Worm (Caenorhabditis elegans): ENCODE measurements around the gene W01C9.2.

Gene W01C9.2

ce11 chrII:8566039-8566438, 29.9 kb downstream of the W01C9.2 start, which contains the start of gene stc-1 (continued):
- TF ChIP-seq pqm-1 (tag; optimal IDR thresholded peaks at IDR 0.05): peak; percentile 20
- TF ChIP-seq lsy-2 (tag; optimal IDR thresholded peaks at IDR 0.05): peak in 1 of 2 experiments; percentile 45
- TF ChIP-seq nhr-237 (tag; optimal IDR thresholded peaks at IDR 0.05): no peak
- no peak for TF ChIP-seq hmg-1.1 (GFP tag; IDR thresholded peaks at IDR 0.05)
- no peak for TF ChIP-seq mep-1 (tag; optimal IDR thresholded peaks at IDR 0.05)
- no peak for TF ChIP-seq ceh-82 (tag; optimal IDR thresholded peaks at IDR 0.05)
- TF ChIP-seq Y5F2A.4 (GFP tag; optimal IDR thresholded peaks at IDR 0.05): no peak
- TF ChIP-seq egl-43 (GFP tag; IDR thresholded peaks at IDR 0.05): no peak
- TF ChIP-seq nhr-48 (tag; optimal IDR thresholded peaks at IDR 0.05): no peak
- TF ChIP-seq unc-130 (GFP tag; optimal IDR thresholded peaks at IDR 0.05): no peak
- no peak for TF ChIP-seq R02D3.7 (tag; optimal IDR thresholded peaks at IDR 0.05)
- no peak for TF ChIP-seq spr-3 (GFP tag; optimal IDR thresholded peaks at IDR 0.05)
- peak; percentile 81 for TF ChIP-seq lin-38 (GFP tag; IDR thresholded peaks at IDR 0.05)
- no peak for TF ChIP-seq vab-7 (GFP tag; IDR thresholded peaks at IDR 0.05)
- no peak for TF ChIP-seq hlh-11 (tag; optimal IDR thresholded peaks at IDR 0.05)
- no peak for TF ChIP-seq lin-1 (GFP tag; IDR thresholded peaks at IDR 0.05)
- TF ChIP-seq aha-1 (tag): peak; percentile 23

ce11 chrII:8566806-8567266, 30.7 kb downstream of the W01C9.2 start, which contains the start of gene F54C9.3:
Gene F54C9.3, minus strand, starts transcription at chrII:8566856.
- no peak for TF ChIP-seq zfp-2 (tag; optimal IDR thresholded peaks at IDR 0.05)
- TF ChIP-seq ama-1 (optimal IDR thresholded peaks at IDR 0.05): peak; percentile 25
- peak; percentile 68 for TF ChIP-seq mep-1 (tag; optimal IDR thresholded peaks at IDR 0.05)
- TF ChIP-seq ZK337.2 (GFP tag; IDR thresholded peaks at IDR 0.05): no peak
- no peak for TF ChIP-seq Y5F2A.4 (GFP tag; optimal IDR thresholded peaks at IDR 0.05)
- TF ChIP-seq lin-1 (GFP tag; IDR thresholded peaks at IDR 0.05): peak; percentile 62
- no peak for TF ChIP-seq madf-5 (GFP tag; IDR thresholded peaks at IDR 0.05)
- TF ChIP-seq Y75B8A.6 (GFP tag; IDR thresholded peaks at IDR 0.05): no peak
- TF ChIP-seq egl-43 (GFP tag; IDR thresholded peaks at IDR 0.05): no peak
- TF ChIP-seq madf-9 (GFP tag; conservative IDR thresholded peaks at IDR 0.05): no peak
- TF ChIP-seq zip-2 (tag; optimal IDR thresholded peaks at IDR 0.05): no peak
- no peak for TF ChIP-seq ceh-62 (tag; optimal IDR thresholded peaks at IDR 0.05)
- no peak for TF ChIP-seq daf-8 (GFP tag; IDR thresholded peaks at IDR 0.05)
- TF ChIP-seq set-16 (GFP tag; IDR thresholded peaks at IDR 0.05): no peak
- peak; percentile 16 for TF ChIP-seq lin-38 (GFP tag; IDR thresholded peaks at IDR 0.05)
- no peak for TF ChIP-seq aly-2 (tag; optimal IDR thresholded peaks at IDR 0.05)
- no peak for TF ChIP-seq dmd-8 (GFP tag; IDR thresholded peaks at IDR 0.05)
- TF ChIP-seq mxl-3 (GFP tag; optimal IDR thresholded peaks at IDR 0.05): no peak
- TF ChIP-seq unc-62 (GFP tag; optimal IDR thresholded peaks at IDR 0.05 in 1 of 2): no peak
- TF ChIP-seq unc-62 (tag; optimal IDR thresholded peaks at IDR 0.05): no peak
- TF ChIP-seq hlh-30 (tag; optimal IDR thresholded peaks at IDR 0.05; ENCODE audit: insufficient read depth): peak; percentile 50
- TF ChIP-seq nhr-28 (tag; optimal IDR thresholded peaks at IDR 0.05): peak; percentile 95
- TF ChIP-seq nhr-76 (tag; optimal IDR thresholded peaks at IDR 0.05): no peak
- TF ChIP-seq ztf-7 (tag; optimal IDR thresholded peaks at IDR 0.05): no peak
- TF ChIP-seq nhr-77 (tag; optimal IDR thresholded peaks at IDR 0.05): peak; percentile 93
- no peak for TF ChIP-seq arid-1 (GFP tag; conservative IDR thresholded peaks at IDR 0.05)
- TF ChIP-seq ceh-82 (tag; optimal IDR thresholded peaks at IDR 0.05): no peak
- TF ChIP-seq ceh-20 (GFP tag; IDR thresholded peaks at IDR 0.05): peak; percentile 96
- no peak for TF ChIP-seq ceh-28 (tag; optimal IDR thresholded peaks at IDR 0.05)
- TF ChIP-seq F44E2.7 (GFP tag; IDR thresholded peaks at IDR 0.05): no peak
- no peak for TF ChIP-seq fos-1 (tag; optimal IDR thresholded peaks at IDR 0.05)
- no peak for TF ChIP-seq dmd-9 (GFP tag; IDR thresholded peaks at IDR 0.05)
- no peak for TF ChIP-seq spr-1 (tag; optimal IDR thresholded peaks at IDR 0.05)
- TF ChIP-seq zag-1 (tag; optimal IDR thresholded peaks at IDR 0.05): no peak
- peak; percentile 75; the same call in 1 of the 2 replicates for TF ChIP-seq tra-1 (GFP tag; IDR thresholded peaks at IDR 0.05)
- no peak for TF ChIP-seq ceh-32 (tag; optimal IDR thresholded peaks at IDR 0.05; ENCODE audit: poor library complexity)
- no peak for TF ChIP-seq saeg-2 (GFP tag; IDR thresholded peaks at IDR 0.05)
- TF ChIP-seq nhr-111 (GFP tag; optimal IDR thresholded peaks at IDR 0.05): no peak
- no peak for TF ChIP-seq nhr-237 (tag; optimal IDR thresholded peaks at IDR 0.05)
- no peak for TF ChIP-seq skn-1 (tag; optimal IDR thresholded peaks at IDR 0.05)
- peak; percentile 91 for TF ChIP-seq pqm-1 (tag; optimal IDR thresholded peaks at IDR 0.05)
- no peak for TF ChIP-seq hif-1 (tag; optimal IDR thresholded peaks at IDR 0.05)
